Worm (Caenorhabditis elegans): ENCODE measurements around the gene T02D1.4.

T02D1.4 gene

ce11 chrIV:17442503-17442902 is 42.9 kb downstream of the T02D1.4 start, which contains the start of gene F11E6.11:
F11E6.11 (plus strand) TSS chrIV:17442827.
- TF ChIP-seq hmbx-1 (tag; optimal IDR thresholded peaks at IDR 0.05): no peak
- no peak for TF ChIP-seq ceh-13 (GFP tag; optimal IDR thresholded peaks at IDR 0.05)
- TF ChIP-seq hmg-4 (GFP tag; optimal IDR thresholded peaks at IDR 0.05): no peak
- TF ChIP-seq tra-4 (tag; optimal IDR thresholded peaks at IDR 0.05): no peak
- no peak for TF ChIP-seq tbx-37 (GFP tag; conservative IDR thresholded peaks at IDR 0.05)
- TF ChIP-seq ets-7 (tag; optimal IDR thresholded peaks at IDR 0.05): no peak
- TF ChIP-seq F13C5.2 (tag; optimal IDR thresholded peaks at IDR 0.05): no peak
- no peak for TF ChIP-seq tbx-11 (GFP tag; IDR thresholded peaks at IDR 0.05)
- no peak for TF ChIP-seq aly-1 (tag; optimal IDR thresholded peaks at IDR 0.05)
- TF ChIP-seq flt-1 (GFP tag; IDR thresholded peaks at IDR 0.05): no peak
- TF ChIP-seq sea-1 (GFP tag; conservative IDR thresholded peaks at IDR 0.05): no peak
- TF ChIP-seq B0310.2 (tag; optimal IDR thresholded peaks at IDR 0.05): no peak
- TF ChIP-seq ama-1 (optimal IDR thresholded peaks at IDR 0.05): no peak

ce11 chrIV:17448319-17448718 is 48.8 kb downstream of the T02D1.4 start:
- TF ChIP-seq sea-1 (GFP tag; conservative IDR thresholded peaks at IDR 0.05): no peak
- TF ChIP-seq scrt-1 (GFP tag; IDR thresholded peaks at IDR 0.05): no peak

- TF ChIP-seq ceh-36 (tag; optimal IDR thresholded peaks at IDR 0.05) (no peak), hmbx-1 (tag; optimal IDR thresholded peaks at IDR 0.05) (no peak), hnd-1 (tag; optimal IDR thresholded peaks at IDR 0.05) (no peak), ceh-13 (GFP tag; optimal IDR thresholded peaks at IDR 0.05) (no peak), sea-1 (GFP tag; conservative IDR thresholded peaks at IDR 0.05) (no peak), flt-1 (GFP tag; IDR thresholded peaks at IDR 0.05) (no peak), F13C5.2 (tag; optimal IDR thresholded peaks at IDR 0.05) (no peak), pes-1 (GFP tag; IDR thresholded peaks at IDR 0.05) (no peak), hmg-4 (GFP tag; optimal IDR thresholded peaks at IDR 0.05) (no peak), ets-7 (tag; optimal IDR thresholded peaks at IDR 0.05) (no peak), tbx-37 (GFP tag; conservative IDR thresholded peaks at IDR 0.05) (no peak), aly-1 (tag; optimal IDR thresholded peaks at IDR 0.05) (no peak), tra-4 (tag; optimal IDR thresholded peaks at IDR 0.05) (no peak)
These were observed 50.9 kb downstream of the T02D1.4 start, which contains the start of gene F11E6.8 for ce11 chrIV:17450443-17450842. F11E6.8 (minus strand) TSS chrIV:17450543.

Measured in whole organism, early embryonic.